Fruit fly (Drosophila melanogaster) whole organism, pupa: ENCODE measurements around the gene CG6465.
A peak's percentile ranks its signal among the peaks of the same experiment; 100 is the strongest.

Source experiments
- CG10348 ChIP-seq: fragments of 200-800 bp; sonication (Bioruptor generic); IDR thresholded peaks from 2 replicates; pipeline ENCODE4 v1.3.6; 2022; ENCODE audit warnings: missing biosample characterization, missing genetic modification characterization
- CG12605 ChIP-seq: fragments of 200-800 bp; sonication (Bioruptor generic); IDR thresholded peaks from 2 replicates; pipeline ENCODE4 v1.3.6; 2022; ENCODE audit warnings: missing biosample characterization, missing genetic modification characterization
- CG13204 ChIP-seq: fragments of 200-800 bp; sonication (Bioruptor generic); optimal IDR thresholded peaks from 2 replicates; lab custom pipeline; 2018; ENCODE audit warnings: missing biosample characterization, mild to moderate bottlenecking, missing genetic modification characterization, moderate library complexity
- CG14655 ChIP-seq: fragments of 200-800 bp; sonication (Bioruptor generic); optimal IDR thresholded peaks from 3 replicates; lab custom pipeline; 2017; ENCODE audit warnings: mild to moderate bottlenecking, missing biosample characterization, missing genetic modification reagents, missing genetic modification characterization
- CG15710 ChIP-seq: fragments of 200-800 bp; sonication (Bioruptor generic); optimal IDR thresholded peaks from 2 replicates; lab custom pipeline; 2018; ENCODE audit warnings: missing biosample characterization, mild to moderate bottlenecking, missing genetic modification characterization, moderate library complexity
- CG17806 ChIP-seq: fragments of 200-800 bp; sonication (Bioruptor generic); optimal IDR thresholded peaks from 2 replicates; lab custom pipeline; 2018; ENCODE audit warnings: missing biosample characterization, mild to moderate bottlenecking, missing genetic modification characterization, moderate library complexity
- CG32121 ChIP-seq: fragments of 200-800 bp; sonication (Bioruptor generic); IDR thresholded peaks from 2 replicates; pipeline ENCODE4 v1.3.6; 2022; ENCODE audit warnings: missing biosample characterization, missing genetic modification characterization
- CG34367 ChIP-seq: fragments of 200-800 bp; sonication (Bioruptor generic); optimal IDR thresholded peaks from 2 replicates; lab custom pipeline; 2018; ENCODE audit warnings: missing biosample characterization, mild to moderate bottlenecking, missing genetic modification characterization
- CG4496 ChIP-seq: fragments of 200-800 bp; sonication (Bioruptor generic); IDR thresholded peaks from 3 replicates; pipeline ENCODE4 v1.3.6; 2022; ENCODE audit warnings: missing biosample characterization, missing genetic modification characterization
- CG8159 ChIP-seq: fragments of 200-800 bp; sonication (Bioruptor generic); optimal IDR thresholded peaks from 3 replicates; lab custom pipeline; 2018; ENCODE audit warnings: missing biosample characterization, mild to moderate bottlenecking, missing genetic modification characterization, moderate library complexity
- CG8301 ChIP-seq: fragments of 200-800 bp; sonication (Bioruptor generic); optimal IDR thresholded peaks from 2 replicates; lab custom pipeline; 2018; ENCODE audit warnings: missing biosample characterization, mild to moderate bottlenecking, missing genetic modification characterization
- CG9948 ChIP-seq: fragments of 200-800 bp; sonication (Bioruptor generic); optimal IDR thresholded peaks from 2 replicates; lab custom pipeline; 2018; ENCODE audit warnings: missing biosample characterization, mild to moderate bottlenecking, missing genetic modification characterization, moderate library complexity
- D1 ChIP-seq: fragments of 200-800 bp; sonication (Bioruptor generic); optimal IDR thresholded peaks from 2 replicates; lab custom pipeline; 2018; ENCODE audit warnings: missing biosample characterization, mild to moderate bottlenecking, missing genetic modification characterization, moderate library complexity
- EcR ChIP-seq: fragments of 200-800 bp; sonication (Bioruptor generic); optimal IDR thresholded peaks from 3 replicates; lab custom pipeline; 2019; ENCODE audit warnings: missing biosample characterization, missing genetic modification characterization, mild to moderate bottlenecking, moderate library complexity, missing genetic modification reagents
- Ets98B ChIP-seq: fragments of 200-800 bp; sonication (Bioruptor generic); IDR thresholded peaks from 2 replicates; pipeline ENCODE4 v1.3.6; 2022; ENCODE audit warnings: missing biosample characterization, missing genetic modification characterization
- Pif1A ChIP-seq: fragments of 200-800 bp; sonication (Bioruptor generic); optimal IDR thresholded peaks from 3 replicates; lab custom pipeline; 2016; ENCODE audit warnings: missing biosample characterization, missing genetic modification characterization
- Pif1B ChIP-seq: fragments of 200-800 bp; sonication (Bioruptor generic); optimal IDR thresholded peaks from 3 replicates; lab custom pipeline; 2016; ENCODE audit warnings: missing biosample characterization, missing genetic modification characterization
- Snoo ChIP-seq: fragments of 200-800 bp; sonication (Bioruptor generic); optimal IDR thresholded peaks from 3 replicates; lab custom pipeline; 2017; ENCODE audit warnings: missing biosample characterization, mild to moderate bottlenecking, missing genetic modification characterization, inconsistent platforms
- fd96Ca ChIP-seq: fragments of 200-800 bp; sonication (Bioruptor generic); IDR thresholded peaks from 3 replicates; pipeline ENCODE4 v1.3.6; 2022; ENCODE audit warnings: missing biosample characterization, missing genetic modification characterization
- gl ChIP-seq: fragments of 200-800 bp; sonication (Bioruptor generic); optimal IDR thresholded peaks from 2 replicates; lab custom pipeline; 2018; ENCODE audit warnings: missing biosample characterization, mild to moderate bottlenecking, missing genetic modification characterization
- rn ChIP-seq: fragments of 200-800 bp; sonication (Bioruptor generic); IDR thresholded peaks from 2 replicates; pipeline ENCODE4 v1.3.6; 2022; ENCODE audit warnings: missing biosample characterization, missing genetic modification characterization

Gene CG6465

dm6 chr3R:10677245-10677902, at the start of gene CG6465:
TSS of gene CG6465 (minus strand) at chr3R:10677251.
- peak; percentile 22; the same call in 1 of the 2 replicates for TF ChIP-seq Ets98B (GFP tag; lab: Robert Waterston, UW)
- no peak for TF ChIP-seq CG32121
- TF ChIP-seq fd96Ca (GFP tag; lab: Robert Waterston, UW), result no peak
- peak; percentile 96 for TF ChIP-seq EcR (GFP tag; lab: Kevin White, UChicago)

dm6 chr3R:10726714-10727113, 49.7 kb upstream of the CG6465 start:
- no peak for TF ChIP-seq Pif1A (GFP tag; lab: Kevin White, UChicago)
- no peak for TF ChIP-seq rn (GFP tag; lab: Robert Waterston, UW)
- no peak for TF ChIP-seq CG15710 (tag; lab: Kevin White, UChicago)
- TF ChIP-seq CG10348 (GFP tag; lab: Robert Waterston, UW), result no peak
- TF ChIP-seq gl (tag; lab: Kevin White, UChicago), result no peak
- no peak for TF ChIP-seq Ets98B (GFP tag; lab: Robert Waterston, UW)
- TF ChIP-seq CG14655, result no peak
- TF ChIP-seq CG17806 (tag; lab: Kevin White, UChicago), result no peak
- TF ChIP-seq D1 (tag; lab: Kevin White, UChicago), result no peak
- no peak for TF ChIP-seq EcR (GFP tag; lab: Kevin White, UChicago)
- no peak for TF ChIP-seq CG9948 (tag; lab: Kevin White, UChicago)
- TF ChIP-seq CG8301 (tag; lab: Kevin White, UChicago), result no peak
- TF ChIP-seq fd96Ca (GFP tag; lab: Robert Waterston, UW), result no peak
- no peak for TF ChIP-seq CG13204 (GFP tag; lab: Kevin White, UChicago)
- no peak for TF ChIP-seq CG8159 (tag; lab: Kevin White, UChicago)

- TF ChIP-seq CG8159 (tag; lab: Kevin White, UChicago) (no peak), rn (GFP tag; lab: Robert Waterston, UW) (no peak), gl (tag; lab: Kevin White, UChicago) (no peak), CG32121 (no peak), EcR (GFP tag; lab: Kevin White, UChicago) (no peak), Pif1A (GFP tag; lab: Kevin White, UChicago) (no peak), CG4496 (no peak), CG13204 (GFP tag; lab: Kevin White, UChicago) (no peak), CG17806 (tag; lab: Kevin White, UChicago) (no peak), CG14655 (no peak), CG15710 (tag; lab: Kevin White, UChicago) (no peak), CG9948 (tag; lab: Kevin White, UChicago) (no peak)
These were observed 37.4 kb upstream of the CG6465 start, which contains the start of gene CG4073 for dm6 chr3R:10714498-10714897. TSS of gene CG4073 (plus strand) at chr3R:10714798.

dm6 chr3R:10711148-10711547, 34.1 kb upstream of the CG6465 start, which contains the start of gene CG14689:
TSS of gene CG14689 (minus strand) at chr3R:10711248.
- no peak for TF ChIP-seq CG14655
- TF ChIP-seq CG17806 (tag; lab: Kevin White, UChicago), result no peak
- TF ChIP-seq CG8301 (tag; lab: Kevin White, UChicago), result no peak
- no peak for TF ChIP-seq CG12605
- no peak for TF ChIP-seq CG15710 (tag; lab: Kevin White, UChicago)
- no peak for TF ChIP-seq D1 (tag; lab: Kevin White, UChicago)
- TF ChIP-seq Snoo (tag; lab: Kevin White, UChicago), result no peak
- no peak for TF ChIP-seq CG34367 (tag; lab: Kevin White, UChicago)
- TF ChIP-seq CG4496, result no peak
- TF ChIP-seq CG13204 (GFP tag; lab: Kevin White, UChicago), result no peak
- no peak for TF ChIP-seq CG10348 (GFP tag; lab: Robert Waterston, UW)
- TF ChIP-seq CG8159 (tag; lab: Kevin White, UChicago), result no peak
- no peak for TF ChIP-seq Pif1B
- TF ChIP-seq gl (tag; lab: Kevin White, UChicago), result no peak

dm6 chr3R:10709264-10709663, 32.2 kb upstream of the CG6465 start, which contains the start of gene CG31373:
TSS of gene CG31373 (minus strand) at chr3R:10709364.
- TF ChIP-seq fd96Ca (GFP tag; lab: Robert Waterston, UW) (no peak), CG13204 (GFP tag; lab: Kevin White, UChicago) (no peak), Ets98B (GFP tag; lab: Robert Waterston, UW) (no peak), CG17806 (tag; lab: Kevin White, UChicago) (no peak), CG32121 (no peak), Snoo (tag; lab: Kevin White, UChicago) (no peak), CG9948 (tag; lab: Kevin White, UChicago) (no peak), CG12605 (no peak), CG10348 (GFP tag; lab: Robert Waterston, UW) (no peak)

- no peak for TF ChIP-seq CG15710 (tag; lab: Kevin White, UChicago)
- TF ChIP-seq CG14655, result no peak
- TF ChIP-seq gl (tag; lab: Kevin White, UChicago), result no peak
- no peak for TF ChIP-seq CG34367 (tag; lab: Kevin White, UChicago)
- no peak for TF ChIP-seq fd96Ca (GFP tag; lab: Robert Waterston, UW)
- TF ChIP-seq Ets98B (GFP tag; lab: Robert Waterston, UW), result no peak
- TF ChIP-seq CG12605, result no peak
- TF ChIP-seq CG8159 (tag; lab: Kevin White, UChicago), result no peak
- no peak for TF ChIP-seq Pif1B
- no peak for TF ChIP-seq Pif1A (GFP tag; lab: Kevin White, UChicago)
- no peak for TF ChIP-seq CG9948 (tag; lab: Kevin White, UChicago)
- TF ChIP-seq CG4496, result no peak
- no peak for TF ChIP-seq CG13204 (GFP tag; lab: Kevin White, UChicago)
- no peak for TF ChIP-seq CG32121
- TF ChIP-seq CG8301 (tag; lab: Kevin White, UChicago), result no peak
- no peak for TF ChIP-seq CG10348 (GFP tag; lab: Robert Waterston, UW)
- no peak for TF ChIP-seq D1 (tag; lab: Kevin White, UChicago)
- no peak for TF ChIP-seq rn (GFP tag; lab: Robert Waterston, UW)
- TF ChIP-seq Snoo (tag; lab: Kevin White, UChicago), result no peak
These were observed 31.1 kb upstream of the CG6465 start, which contains the start of gene CG31278 for dm6 chr3R:10708169-10708568. TSS of gene CG31278 (minus strand) at chr3R:10708340.
